Worm (Caenorhabditis elegans): Measurements from ENCODE around the gene K08D9.2.

K08D9.2 gene

ce11 chrV:3273156-3273555 lies 45.7 kb downstream of the K08D9.2 start, which contains the start of gene T28A11.20:
TSS of gene T28A11.20 (minus strand) at chrV:3273256.
- TF ChIP-seq unc-62 (GFP tag; optimal IDR thresholded peaks at IDR 0.05) (no peak), zag-1 (tag; optimal IDR thresholded peaks at IDR 0.05) (no peak), ztf-1 (GFP tag; conservative IDR thresholded peaks at IDR 0.05) (no peak), sem-4 (tag; optimal IDR thresholded peaks at IDR 0.05) (no peak), ceh-82 (tag; optimal IDR thresholded peaks at IDR 0.05) (no peak), ztf-4 (tag; optimal IDR thresholded peaks at IDR 0.05) (no peak), mdl-1 (tag; optimal IDR thresholded peaks at IDR 0.05) (no peak), nhr-12 (tag; optimal IDR thresholded peaks at IDR 0.05) (no peak), nhr-129 (tag; optimal IDR thresholded peaks at IDR 0.05) (no peak), nhr-237 (tag; optimal IDR thresholded peaks at IDR 0.05) (no peak), unc-55 (GFP tag; optimal IDR thresholded peaks at IDR 0.05) (no peak), mab-5 (tag; optimal IDR thresholded peaks at IDR 0.05) (no peak), lin-11 (tag; optimal IDR thresholded peaks at IDR 0.05) (no peak)

- no peak for TF ChIP-seq F13H6.1 (tag; optimal IDR thresholded peaks at IDR 0.05)
- TF ChIP-seq Y55F3AM.14 (GFP tag; optimal IDR thresholded peaks at IDR 0.05) = no peak
- no peak for TF ChIP-seq mbf-1 (tag; optimal IDR thresholded peaks at IDR 0.05)
- no peak for TF ChIP-seq elt-3 (tag; optimal IDR thresholded peaks at IDR 0.05)
- no peak for TF ChIP-seq nhr-23 (tag; optimal IDR thresholded peaks at IDR 0.05)
Measured at ce11 chrV:3273577-3274100, 46.2 kb downstream of the K08D9.2 start, which contains the start of gene T28A11.4. TSS of gene T28A11.4 (plus strand) at chrV:3274050.

DNA sequence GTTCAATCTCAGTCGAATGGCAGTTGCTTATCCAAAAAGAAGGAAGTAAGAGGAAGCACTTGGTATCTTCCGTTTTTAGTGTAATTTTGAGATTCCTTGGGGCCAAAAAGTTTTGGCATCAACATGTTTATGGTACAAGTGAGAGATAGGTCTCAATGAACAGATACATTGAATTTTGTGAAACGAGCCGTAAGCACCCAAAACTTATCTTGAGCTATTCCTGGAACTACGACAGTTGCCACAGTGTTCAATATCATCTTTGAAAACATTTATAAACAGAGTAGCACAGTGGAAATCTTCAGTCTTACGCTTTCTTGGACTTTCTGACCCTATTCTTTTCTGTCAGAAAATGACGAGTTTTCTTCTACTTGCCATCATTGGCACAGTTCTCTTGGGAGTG lies 47.6 kb downstream of the K08D9.2 start, which contains the start of gene T28A11.3:
Gene T28A11.3, plus strand, starts transcription at position 301 of the 400 bp plus-strand sequence.
- no peak for TF ChIP-seq gmeb-1 (tag; optimal IDR thresholded peaks at IDR 0.05)
- TF ChIP-seq sma-3 (GFP tag; optimal IDR thresholded peaks at IDR 0.05) = no peak
- no peak for TF ChIP-seq nhr-77 (tag; optimal IDR thresholded peaks at IDR 0.05)
- no peak for TF ChIP-seq ceh-16 (tag; optimal IDR thresholded peaks at IDR 0.05)
- TF ChIP-seq unc-55 (GFP tag; optimal IDR thresholded peaks at IDR 0.05) = no peak
- no peak for TF ChIP-seq blmp-1 (tag; optimal IDR thresholded peaks at IDR 0.05; ENCODE audit: insufficient read depth)
- no peak for TF ChIP-seq peb-1 (tag; optimal IDR thresholded peaks at IDR 0.05)
- TF ChIP-seq lin-11 (tag; optimal IDR thresholded peaks at IDR 0.05) = no peak
- TF ChIP-seq sem-4 (tag; optimal IDR thresholded peaks at IDR 0.05) = no peak
- no peak for TF ChIP-seq nhr-129 (tag; optimal IDR thresholded peaks at IDR 0.05)
- no peak for TF ChIP-seq nhr-21 (tag; optimal IDR thresholded peaks at IDR 0.05)
- no peak for TF ChIP-seq unc-39 (tag; optimal IDR thresholded peaks at IDR 0.05)
- no peak for TF ChIP-seq ceh-82 (tag; optimal IDR thresholded peaks at IDR 0.05)
- no peak for TF ChIP-seq zag-1 (tag; optimal IDR thresholded peaks at IDR 0.05)
- no peak for TF ChIP-seq egl-27 (tag; optimal IDR thresholded peaks at IDR 0.05)
- TF ChIP-seq F13H6.1 (tag; optimal IDR thresholded peaks at IDR 0.05) = no peak
- TF ChIP-seq R02D3.7 (tag; optimal IDR thresholded peaks at IDR 0.05) = no peak
- TF ChIP-seq unc-62 (GFP tag; optimal IDR thresholded peaks at IDR 0.05) = no peak
- TF ChIP-seq sma-9 (GFP tag; optimal IDR thresholded peaks at IDR 0.05) = no peak
- no peak for TF ChIP-seq sma-9 (tag; optimal IDR thresholded peaks at IDR 0.05)
- TF ChIP-seq skn-1 (tag; optimal IDR thresholded peaks at IDR 0.05) = no peak

DNA sequence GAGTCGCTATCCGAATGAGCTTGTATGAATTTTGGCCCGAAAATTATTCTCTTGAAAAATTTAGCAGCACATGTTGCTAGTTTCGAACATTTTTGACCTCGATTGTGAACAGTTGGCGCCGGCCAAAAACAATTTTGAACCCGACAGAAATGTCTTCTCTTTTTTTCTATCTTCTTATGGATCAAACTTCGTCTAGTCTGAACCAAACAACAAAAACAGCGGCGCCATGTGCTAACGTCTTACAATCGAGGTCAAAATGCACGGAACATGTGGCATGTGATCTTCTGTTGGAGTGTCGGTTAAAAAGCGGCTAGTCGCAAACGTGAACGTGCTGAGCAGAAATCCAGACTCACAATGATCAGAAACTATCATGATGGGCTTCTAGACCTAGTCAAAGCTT lies 48.7 kb downstream of the K08D9.2 start:
- TF ChIP-seq sem-4 (tag; optimal IDR thresholded peaks at IDR 0.05) (peak; percentile 4), elt-3 (tag; optimal IDR thresholded peaks at IDR 0.05) (no peak), sma-9 (GFP tag; optimal IDR thresholded peaks at IDR 0.05) (peak; percentile 92), sma-9 (tag; optimal IDR thresholded peaks at IDR 0.05) (no peak), F13H6.1 (tag; optimal IDR thresholded peaks at IDR 0.05) (peak; percentile 80)

- TF ChIP-seq nhr-23 (tag; optimal IDR thresholded peaks at IDR 0.05) = no peak
- TF ChIP-seq egl-27 (tag; optimal IDR thresholded peaks at IDR 0.05) = no peak
- peak in 1 of 2 experiments; percentile 18 for TF ChIP-seq lsy-2 (tag; optimal IDR thresholded peaks at IDR 0.05)
- TF ChIP-seq C34F6.9 (tag; optimal IDR thresholded peaks at IDR 0.05) = peak; percentile 9
- no peak for TF ChIP-seq lin-11 (tag; optimal IDR thresholded peaks at IDR 0.05)
- no peak for TF ChIP-seq nhr-77 (tag; optimal IDR thresholded peaks at IDR 0.05)
- no peak for TF ChIP-seq mbf-1 (tag; optimal IDR thresholded peaks at IDR 0.05)
- TF ChIP-seq peb-1 (tag; optimal IDR thresholded peaks at IDR 0.05) = no peak
- TF ChIP-seq gmeb-1 (tag; optimal IDR thresholded peaks at IDR 0.05) = no peak
Measured at ce11 chrV:3278101-3278639, 50.7 kb downstream of the K08D9.2 start, which contains the start of gene fbxa-64. TSS of gene fbxa-64 (minus strand) at chrV:3278151.
